Fruit fly (Drosophila melanogaster) Kc167 (cell line): ENCODE results near the gene cact.

Experiments
- insv ChIP-seq: fragments of >200 bp; optimal IDR thresholded peaks from 3 replicates; lab custom pipeline; 2018; ENCODE audit warnings: missing external identifiers
- psq ChIP-seq: fragments of >200 bp; optimal IDR thresholded peaks from 2 replicates; lab custom pipeline; 2017; ENCODE audit warnings: missing external identifiers

DNA sequence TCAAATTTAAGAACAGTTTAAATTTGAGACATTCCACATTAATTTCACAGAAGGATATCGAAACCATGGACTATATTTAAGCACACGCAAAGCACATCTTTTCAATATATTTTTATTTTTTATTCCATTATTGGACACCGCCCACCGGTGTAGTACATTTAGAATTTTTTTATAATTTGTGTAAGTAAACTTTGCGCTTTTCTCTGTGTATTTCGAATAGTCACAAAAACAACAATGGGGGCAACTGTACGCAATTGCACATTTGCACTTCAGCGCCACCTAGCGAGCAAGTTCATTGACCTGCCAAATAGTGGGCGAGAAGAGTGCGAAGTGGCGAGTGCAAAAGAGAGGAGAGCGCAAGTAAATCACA, 50.2 kb downstream of the cact start:
- TF ChIP-seq psq (lab: Kevin White, UChicago) (no peak), insv (no peak)
